Worm (Caenorhabditis elegans) whole organism, late embryonic: ENCODE data around the gene dpr-1.

ENCODE experiments used
- C08G9.2 ChIP-seq: sonication (generic microtip); optimal IDR thresholded peaks from 2 replicates; lab custom pipeline; 2016; ENCODE audit warnings: mild to moderate bottlenecking, missing genetic modification characterization, moderate library complexity, missing compliant biosample characterization
- K02D7.2 ChIP-seq: sonication (generic microtip); optimal IDR thresholded peaks from 2 replicates; lab custom pipeline; 2017; ENCODE audit warnings: mild to moderate bottlenecking, missing genetic modification characterization, missing compliant biosample characterization
- ahr-1 ChIP-seq: sonication (generic microtip); optimal IDR thresholded peaks from 2 replicates; lab custom pipeline; 2016; ENCODE audit warnings: missing genetic modification characterization, missing compliant biosample characterization
- ceh-19 ChIP-seq: fragments of 200-800 bp; sonication (Bioruptor generic); optimal IDR thresholded peaks from 2 replicates; lab custom pipeline; 2018; ENCODE audit warnings: mild to moderate bottlenecking, missing genetic modification characterization, missing compliant biosample characterization
- ceh-2 ChIP-seq: sonication (generic microtip); optimal IDR thresholded peaks from 2 replicates; lab custom pipeline; 2016; ENCODE audit warnings: missing genotype, missing genetic modification characterization, missing compliant biosample characterization
- ceh-22 ChIP-seq: sonication (generic microtip); optimal IDR thresholded peaks from 2 replicates; lab custom pipeline; 2017; ENCODE audit warnings: missing biosample characterization, missing genetic modification characterization
- ceh-24 ChIP-seq: sonication (generic microtip); optimal IDR thresholded peaks from 2 replicates; lab custom pipeline; 2016; ENCODE audit warnings: mild to moderate bottlenecking, missing genetic modification characterization, missing compliant biosample characterization
- ceh-45 ChIP-seq: fragments of 200-800 bp; sonication (Bioruptor generic); IDR thresholded peaks from 2 replicates; pipeline ENCODE4 v1.3.6; 2022; ENCODE audit warnings: missing genetic modification reagents, missing genetic modification characterization, missing compliant biosample characterization
- ceh-48 ChIP-seq: sonication (generic microtip); optimal IDR thresholded peaks from 2 replicates; lab custom pipeline; 2016; ENCODE audit warnings: missing genetic modification characterization, inconsistent platforms, missing compliant biosample characterization
- che-1 ChIP-seq: sonication (generic microtip); optimal IDR thresholded peaks from 2 replicates; lab custom pipeline; 2016; ENCODE audit warnings: mild to moderate bottlenecking, missing genetic modification characterization, missing compliant biosample characterization
- dve-1 ChIP-seq: sonication (generic microtip); optimal IDR thresholded peaks from 2 replicates; lab custom pipeline; 2017; ENCODE audit warnings: antibody characterized with exemption, mild to moderate bottlenecking, missing genetic modification characterization, missing compliant biosample characterization
- elt-2 ChIP-seq: sonication (generic microtip); optimal IDR thresholded peaks from 2 replicates; lab custom pipeline; 2016; ENCODE audit warnings: missing genetic modification reagents, missing genetic modification characterization, missing compliant biosample characterization
- elt-4 ChIP-seq: sonication (generic microtip); optimal IDR thresholded peaks from 2 replicates; lab custom pipeline; 2016; ENCODE audit warnings: missing genetic modification characterization, missing compliant biosample characterization
- ets-4 ChIP-seq: sonication (generic microtip); optimal IDR thresholded peaks from 2 replicates; lab custom pipeline; 2016; ENCODE audit warnings: missing genetic modification characterization, missing compliant biosample characterization
- eyg-1 ChIP-seq: sonication (generic microtip); optimal IDR thresholded peaks from 2 replicates; lab custom pipeline; 2016; ENCODE audit warnings: missing genotype, missing genetic modification characterization, missing compliant biosample characterization
- fkh-10 ChIP-seq: fragments of 150-350 bp; optimal IDR thresholded peaks from 2 replicates; lab custom pipeline; 2014; ENCODE audit warnings: missing biosample characterization, missing genetic modification reagents, missing genetic modification characterization
- fkh-6 ChIP-seq: sonication (generic microtip); optimal IDR thresholded peaks from 2 replicates; lab custom pipeline; 2016; ENCODE audit warnings: missing genetic modification characterization, missing compliant biosample characterization
- hlh-13 ChIP-seq: fragments of 200-800 bp; sonication (Bioruptor generic); optimal IDR thresholded peaks from 2 replicates; lab custom pipeline; 2018; ENCODE audit warnings: mild to moderate bottlenecking, missing genetic modification characterization, missing compliant biosample characterization
- hlh-6 ChIP-seq: sonication (generic microtip); optimal IDR thresholded peaks from 2 replicates; lab custom pipeline; 2016; ENCODE audit warnings: missing genotype, missing genetic modification characterization, missing compliant biosample characterization
- lin-11 ChIP-seq: fragments of 200-800 bp; sonication (Bioruptor generic); optimal IDR thresholded peaks from 2 replicates; lab custom pipeline; 2018; ENCODE audit warnings: mild to moderate bottlenecking, missing genetic modification characterization, missing compliant biosample characterization
- madf-2 ChIP-seq: sonication (generic microtip); optimal IDR thresholded peaks from 2 replicates; lab custom pipeline; 2017; ENCODE audit warnings: missing genetic modification characterization, missing compliant biosample characterization
- mec-3 ChIP-seq: sonication (generic microtip); optimal IDR thresholded peaks from 2 replicates; lab custom pipeline; 2016; ENCODE audit warnings: borderline replicate concordance, missing genetic modification characterization, missing compliant biosample characterization
- nhr-232 ChIP-seq: sonication (generic microtip); optimal IDR thresholded peaks from 2 replicates; lab custom pipeline; 2016; ENCODE audit warnings: missing genetic modification characterization, missing compliant biosample characterization
- npax-4 ChIP-seq: sonication (generic microtip); optimal IDR thresholded peaks from 2 replicates; lab custom pipeline; 2016; ENCODE audit warnings: missing genetic modification characterization, missing compliant biosample characterization
- pat-9 ChIP-seq: fragments of 200-800 bp; sonication (Bioruptor generic); optimal IDR thresholded peaks from 2 replicates; lab custom pipeline; 2018; ENCODE audit warnings: mild to moderate bottlenecking, missing genetic modification characterization, moderate library complexity, missing compliant biosample characterization
- pha-2 ChIP-seq: sonication (generic microtip); optimal IDR thresholded peaks from 2 replicates; lab custom pipeline; 2017; ENCODE audit warnings: mild to moderate bottlenecking, missing genetic modification characterization, missing compliant biosample characterization
- pha-4 ChIP-seq: fragments of 150-350 bp; optimal IDR thresholded peaks from 2 replicates; lab custom pipeline; 2018; ENCODE audit warnings: missing biosample characterization, missing genetic modification reagents, missing genetic modification characterization
- pros-1 ChIP-seq: fragments of 150-350 bp; optimal IDR thresholded peaks from 2 replicates; lab custom pipeline; 2014; ENCODE audit warnings: missing biosample characterization, missing genetic modification reagents, missing genetic modification characterization
- sox-2 ChIP-seq: fragments of 200-800 bp; sonication (Bioruptor generic); IDR thresholded peaks from 2 replicates; pipeline ENCODE4 v1.3.6; 2022; ENCODE audit warnings: missing genetic modification reagents, missing genetic modification characterization, missing compliant biosample characterization
- syd-9 ChIP-seq: sonication (generic microtip); optimal IDR thresholded peaks from 2 replicates; lab custom pipeline; 2016; ENCODE audit warnings: mild to moderate bottlenecking, missing genetic modification characterization, moderate library complexity, missing compliant biosample characterization
- tbx-2 ChIP-seq: sonication (generic microtip); optimal IDR thresholded peaks from 2 replicates; lab custom pipeline; 2016; ENCODE audit warnings: missing genetic modification characterization, missing compliant biosample characterization
- tbx-7 ChIP-seq: sonication (generic microtip); optimal IDR thresholded peaks from 2 replicates; lab custom pipeline; 2016; ENCODE audit warnings: missing genotype, missing genetic modification characterization, missing compliant biosample characterization
- ttx-3 ChIP-seq: sonication (generic microtip); optimal IDR thresholded peaks from 2 replicates; lab custom pipeline; 2016; ENCODE audit warnings: missing genetic modification reagents, missing genetic modification characterization, missing compliant biosample characterization
- unc-86 ChIP-seq: sonication (generic microtip); optimal IDR thresholded peaks from 2 replicates; lab custom pipeline; 2016; ENCODE audit warnings: missing genetic modification characterization, missing compliant biosample characterization
- ztf-16 ChIP-seq: sonication (generic microtip); optimal IDR thresholded peaks from 2 replicates; lab custom pipeline; 2017; ENCODE audit warnings: missing genetic modification characterization, missing compliant biosample characterization

The dpr-1 gene

ce11 chrV:13936052-13936451, 5.9 kb downstream of the dpr-1 start:
- TF ChIP-seq nhr-232 (tag; lab: Kevin White, UChicago) (no peak), fkh-10 (GFP tag; lab: Kevin White, UChicago) (no peak), eyg-1 (no peak), che-1 (tag; lab: Kevin White, UChicago) (no peak), ttx-3 (no peak), elt-4 (no peak), pha-2 (tag; lab: Kevin White, UChicago) (no peak), dve-1 (tag; lab: Kevin White, UChicago) (no peak), mec-3 (no peak)
- TF ChIP-seq, all 69 proteins: peak for 0

DNA sequence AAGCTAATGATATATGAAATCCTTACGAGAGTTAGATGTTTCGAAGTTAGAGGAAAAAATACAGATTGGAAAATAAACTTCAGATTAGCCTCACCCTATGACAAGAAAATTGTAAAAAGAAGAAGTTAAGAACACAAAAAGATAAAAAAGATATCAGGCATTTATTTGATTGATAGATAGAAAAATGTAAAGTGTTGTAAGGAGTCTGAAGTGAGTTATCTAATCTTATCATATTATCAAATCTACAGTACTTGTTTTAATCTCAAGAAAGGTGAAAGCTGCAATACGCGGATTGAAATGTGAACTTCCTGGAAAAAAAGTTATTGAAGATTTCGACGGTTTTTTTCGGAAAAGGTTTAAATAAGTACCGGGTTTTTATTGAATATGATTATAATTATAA, 6.6 kb downstream of the dpr-1 start:
- TF ChIP-seq hlh-13, result no peak
- no peak for TF ChIP-seq ceh-24 (tag; lab: Kevin White, UChicago)
- no peak for TF ChIP-seq ceh-22 (tag; lab: Kevin White, UChicago)
- TF ChIP-seq fkh-6 (tag; lab: Kevin White, UChicago), result no peak
- TF ChIP-seq dve-1 (tag; lab: Kevin White, UChicago), result no peak
- TF ChIP-seq ceh-19 (GFP tag; lab: Kevin White, UChicago), result no peak
- no peak for TF ChIP-seq ahr-1 (tag; lab: Kevin White, UChicago)
- no peak for TF ChIP-seq pat-9
- TF ChIP-seq syd-9, result no peak
- no peak for TF ChIP-seq ztf-16 (tag; lab: Kevin White, UChicago)
- TF ChIP-seq hlh-6 (tag; lab: Kevin White, UChicago), result no peak
- no peak for TF ChIP-seq K02D7.2
- TF ChIP-seq fkh-10 (GFP tag; lab: Kevin White, UChicago), result no peak
- TF ChIP-seq madf-2 (tag; lab: Kevin White, UChicago), result no peak
- no peak for TF ChIP-seq ttx-3
- TF ChIP-seq ceh-45 (GFP tag; lab: Robert Waterston, UW), result no peak
- TF ChIP-seq npax-4 (tag; lab: Kevin White, UChicago), result no peak
- TF ChIP-seq lin-11 (tag; lab: Kevin White, UChicago), result no peak
- no peak for TF ChIP-seq sox-2 (GFP tag; lab: Robert Waterston, UW)

DNA sequence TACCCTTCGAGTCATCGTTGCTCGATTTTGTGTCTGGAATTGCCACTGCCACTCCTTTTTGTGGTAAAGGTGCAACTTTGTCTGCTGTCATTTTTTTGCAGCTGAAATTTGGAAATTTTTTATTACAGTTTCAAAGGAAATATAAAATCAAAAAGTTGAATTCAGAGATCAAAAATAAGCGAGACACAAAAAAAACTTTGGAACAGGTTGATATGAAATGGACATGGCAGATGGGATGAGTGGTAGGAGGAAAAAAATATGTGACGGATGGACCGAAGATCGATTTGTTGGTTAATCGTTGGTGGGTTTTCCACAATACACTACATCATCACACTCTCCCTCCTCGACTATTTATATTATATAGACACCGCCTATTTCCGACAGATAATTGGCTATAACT, 7.4 kb downstream of the dpr-1 start, which contains the start of gene R10D12.1:
R10D12.1 (minus strand) TSS at position 101 of the 400 bp plus-strand sequence.
- TF ChIP-seq pha-4, result no peak
- no peak for TF ChIP-seq unc-86 (tag; lab: Kevin White, UChicago)
- no peak for TF ChIP-seq ceh-2 (tag; lab: Kevin White, UChicago)
- TF ChIP-seq elt-2 (tag; lab: Kevin White, UChicago), result no peak
- no peak for TF ChIP-seq tbx-2
- no peak for TF ChIP-seq ets-4 (tag; lab: Kevin White, UChicago)
- no peak for TF ChIP-seq tbx-7 (tag; lab: Kevin White, UChicago)

- no peak for TF ChIP-seq C08G9.2
- TF ChIP-seq ceh-48, result no peak
- TF ChIP-seq, all 69 proteins: peak for 0
Measured at ce11 chrV:13931952-13932351, 10.0 kb downstream of the dpr-1 start.

ce11 chrV:13931225-13931624, 10.8 kb downstream of the dpr-1 start, which contains the start of gene C06B3.16:
Gene C06B3.16 (plus strand): TSS chrV:13931525.
- TF ChIP-seq pros-1 (tag; lab: Kevin White, UChicago) (no peak), ztf-16 (tag; lab: Kevin White, UChicago) (no peak), dve-1 (tag; lab: Kevin White, UChicago) (no peak), ceh-19 (GFP tag; lab: Kevin White, UChicago) (no peak), elt-2 (tag; lab: Kevin White, UChicago) (no peak)
